Worm (Caenorhabditis elegans) whole organism, L3 larva: ENCODE results near the gene stc-1.

Experiments
- ZK546.5 ChIP-seq: sonication (generic microtip); optimal IDR thresholded peaks from 2 replicates; lab custom pipeline; 2017; ENCODE audit warnings: missing biosample characterization, missing genetic modification characterization
- ztf-11 ChIP-seq: fragments of 150-350 bp; optimal IDR thresholded peaks from 2 replicates; lab custom pipeline; 2014; ENCODE audit warnings: missing biosample characterization, missing genetic modification characterization

- TF ChIP-seq ZK546.5 (tag; lab: Kevin White, UChicago) (no peak), ztf-11 (no peak)
These were observed 40.7 kb downstream of the stc-1 start, which contains the start of the genes prp-9 and mrps-18B for ce11 chrII:8525133-8525736.
